Worm (Caenorhabditis elegans): ENCODE results near the gene srh-139.
"Not testable (repeated sequence)": the region's sequence is repeated elsewhere in the genome, so short reads cannot be mapped to it uniquely, and the experiment has no call there.

- not testable (repeated sequence) for TF ChIP-seq ama-1 (optimal IDR thresholded peaks at IDR 0.05); tra-4 (tag; optimal IDR thresholded peaks at IDR 0.05); flt-1 (GFP tag; IDR thresholded peaks at IDR 0.05); pes-1 (GFP tag; IDR thresholded peaks at IDR 0.05)
Measured at ce11 chrV:16515140-16515539, 31.4 kb downstream of the srh-139 start, which contains the start of gene F36D3.5.
